Worm (Caenorhabditis elegans): ENCODE measurements around the gene F39F10.3.
"Not testable (repeated sequence)": the region's sequence is repeated elsewhere in the genome, so short reads cannot be mapped to it uniquely, and the experiment has no call there.

DNA sequence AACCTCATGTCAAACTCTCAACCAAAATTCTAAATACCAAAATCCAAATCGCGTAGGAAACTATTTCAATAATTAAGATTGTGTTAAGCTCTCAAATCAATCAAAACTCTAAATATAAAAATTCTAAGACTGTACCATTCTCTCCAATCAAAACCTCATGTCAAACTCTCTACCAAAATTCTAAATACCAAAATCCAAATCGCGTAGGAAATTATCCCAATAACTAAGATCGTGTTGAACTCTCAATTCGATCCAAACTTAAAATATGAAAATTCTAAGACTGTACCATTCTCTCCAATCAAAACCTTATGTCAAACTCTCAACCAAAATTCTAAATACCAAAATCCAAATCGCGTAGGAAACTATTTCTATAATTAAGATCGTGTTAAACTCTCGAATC, 40.6 kb downstream of the F39F10.3 start:
- not testable (repeated sequence) for TF ChIP-seq snpc-1.1 (tag; optimal IDR thresholded peaks at IDR 0.05; ENCODE audit: insufficient read depth); efl-1 (GFP tag; optimal IDR thresholded peaks at IDR 0.05); rec-8 (tag; optimal IDR thresholded peaks at IDR 0.05)

All from whole organism, young adult.